Worm (Caenorhabditis elegans): ENCODE data around the gene T19H12.15.

The T19H12.15 gene

DNA sequence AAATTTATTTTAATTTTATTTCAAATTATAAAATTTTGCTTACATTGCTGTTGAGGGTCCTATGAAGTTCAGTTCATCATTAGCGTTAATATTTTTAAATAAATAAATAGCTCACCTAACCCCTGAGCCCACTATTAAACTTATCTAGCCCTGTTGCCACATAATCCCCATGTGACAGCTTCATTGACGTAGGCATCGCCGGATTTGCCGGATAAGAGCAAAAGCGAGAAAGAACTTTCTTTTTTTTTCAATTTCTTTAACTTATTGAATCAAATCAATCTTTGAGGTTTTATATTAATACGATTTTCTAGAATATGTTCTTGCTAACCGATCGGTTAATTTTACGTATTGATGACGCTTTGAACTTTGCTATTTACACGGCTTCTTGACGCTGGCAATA, 27.2 kb downstream of the T19H12.15 start:
- no peak for TF ChIP-seq ekl-4 (GFP tag; IDR thresholded peaks at IDR 0.05)
- TF ChIP-seq him-1 (tag; optimal IDR thresholded peaks at IDR 0.05) = no peak
- no peak for TF ChIP-seq cebp-2 (GFP tag; IDR thresholded peaks at IDR 0.05)
- TF ChIP-seq ceh-79 (tag; optimal IDR thresholded peaks at IDR 0.05) = no peak
- TF ChIP-seq dpff-1 (tag; optimal IDR thresholded peaks at IDR 0.05) = no peak
- TF ChIP-seq cebp-1 (GFP tag; IDR thresholded peaks at IDR 0.05) = no peak
- TF ChIP-seq cebp-1 (tag; optimal IDR thresholded peaks at IDR 0.05) = no peak
- no peak for TF ChIP-seq gei-17 (GFP tag; optimal IDR thresholded peaks at IDR 0.05)
- TF ChIP-seq rcor-1 (GFP tag; IDR thresholded peaks at IDR 0.05) = no peak
- TF ChIP-seq ZK185.1 (tag; optimal IDR thresholded peaks at IDR 0.05; ENCODE audit: poor library complexity, severe bottlenecking) = no peak
- TF ChIP-seq Y53G8AR.9 (GFP tag; conservative IDR thresholded peaks at IDR 0.05) = no peak
- no peak for TF ChIP-seq bed-1 (GFP tag; IDR thresholded peaks at IDR 0.05)
- TF ChIP-seq dpl-1 (GFP tag; optimal IDR thresholded peaks at IDR 0.05) = no peak
- TF ChIP-seq aptf-3 (GFP tag; IDR thresholded peaks at IDR 0.05) = no peak
- no peak for TF ChIP-seq zim-3 (tag; optimal IDR thresholded peaks at IDR 0.05)

ce11 chrV:4851138-4851537, 28.0 kb downstream of the T19H12.15 start, which contains the start of gene nex-4:
nex-4 (plus strand) TSS chrV:4851438.
- TF ChIP-seq dpl-1 (GFP tag; optimal IDR thresholded peaks at IDR 0.05) (no peak), sea-2 (GFP tag; IDR thresholded peaks at IDR 0.05) (no peak), D2030.7 (GFP tag; IDR thresholded peaks at IDR 0.05) (no peak), akir-1 (GFP tag; optimal IDR thresholded peaks at IDR 0.05) (no peak), F57A8.1 (GFP tag; optimal IDR thresholded peaks at IDR 0.05) (no peak), mxl-1 (tag; optimal IDR thresholded peaks at IDR 0.05) (no peak)

ce11 chrV:4850446-4850845, 28.7 kb downstream of the T19H12.15 start:
- TF ChIP-seq F55B11.4 (tag; optimal IDR thresholded peaks at IDR 0.05; ENCODE audit: borderline replicate concordance, insufficient read depth) (no peak), ceh-91 (GFP tag; IDR thresholded peaks at IDR 0.05) (no peak), ama-1 (optimal IDR thresholded peaks at IDR 0.05) (no peak), ama-1 (GFP tag; optimal IDR thresholded peaks at IDR 0.05) (no peak), lsl-1 (GFP tag; optimal IDR thresholded peaks at IDR 0.05) (no peak), aptf-3 (GFP tag; IDR thresholded peaks at IDR 0.05) (no peak), lin-54 (GFP tag; optimal IDR thresholded peaks at IDR 0.05) (no peak), ztf-28 (GFP tag; IDR thresholded peaks at IDR 0.05) (no peak), K12H6.12 (tag; optimal IDR thresholded peaks at IDR 0.05) (no peak)

DNA sequence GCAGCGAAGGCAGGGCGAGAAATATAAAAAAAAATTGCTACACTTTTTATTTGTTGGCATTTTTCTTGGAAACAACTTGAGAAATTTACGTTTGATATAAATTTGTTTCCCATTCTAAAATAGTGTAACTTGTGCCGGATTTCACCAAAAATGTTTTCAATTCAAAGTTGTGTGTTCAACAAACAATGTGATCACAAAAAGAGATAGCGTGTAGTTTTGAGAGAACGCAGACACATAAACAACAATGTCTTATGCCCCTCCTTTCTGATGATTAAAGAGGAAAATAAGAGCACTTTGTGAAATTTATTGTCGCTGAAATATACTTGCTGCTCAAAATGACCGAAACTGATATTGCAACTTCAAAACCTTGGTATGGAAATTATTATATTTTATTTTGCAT, 31.7 kb downstream of the T19H12.15 start, which contains the start of gene abhd-5.1:
TSS of gene abhd-5.1 (plus strand) at position 230 of the 400 bp plus-strand sequence.
- TF ChIP-seq lin-35 (GFP tag; optimal IDR thresholded peaks at IDR 0.05) = peak in 1 of 3 experiments; percentile 8
- TF ChIP-seq rpc-1 (optimal IDR thresholded peaks at IDR 0.05) = no peak
- no peak for TF ChIP-seq rpc-1 (tag; optimal IDR thresholded peaks at IDR 0.05)
- TF ChIP-seq nfyb-1 (GFP tag; IDR thresholded peaks at IDR 0.05) = peak; percentile 29
- no peak for TF ChIP-seq hsf-1 (GFP tag; IDR thresholded peaks at IDR 0.05)
- 0 out of 2 replicates have a peak, but pooled peaks have one; percentile 22 for TF ChIP-seq B0336.3 (GFP tag; IDR thresholded peaks at IDR 0.05)
- TF ChIP-seq ztf-18 (tag; optimal IDR thresholded peaks at IDR 0.05) = no peak
- TF ChIP-seq nhr-80 (tag; optimal IDR thresholded peaks at IDR 0.05) = peak; percentile 11
- no peak for TF ChIP-seq cebp-1 (GFP tag; IDR thresholded peaks at IDR 0.05)
- peak; percentile 41 for TF ChIP-seq cebp-1 (tag; optimal IDR thresholded peaks at IDR 0.05)
- peak; percentile 1 for TF ChIP-seq attf-5 (GFP tag; optimal IDR thresholded peaks at IDR 0.05)
- TF ChIP-seq pbrm-1 (GFP tag; IDR thresholded peaks at IDR 0.05) = 0 out of 2 replicates have a peak, but pooled peaks have one; percentile 37
- TF ChIP-seq hmg-1.2 (GFP tag; IDR thresholded peaks at IDR 0.05) = peak; percentile 84
- TF ChIP-seq madf-8 (GFP tag; conservative IDR thresholded peaks at IDR 0.05) = no peak
